Worm (Caenorhabditis elegans) whole organism, young adult: ENCODE measurements around the gene F13C5.2.

Experiments
- B0019.2 ChIP-seq: fragments of 200-800 bp; sonication (Bioruptor generic); conservative IDR thresholded peaks from 2 replicates; pipeline ENCODE4 v1.3.6; 2022; ENCODE audit warnings: missing genetic modification reagents, missing genetic modification characterization, missing compliant biosample characterization
- B0261.1 ChIP-seq: sonication (generic microtip); optimal IDR thresholded peaks from 2 replicates; lab custom pipeline; 2016; ENCODE audit warnings: mild to moderate bottlenecking, missing genetic modification characterization, moderate library complexity, missing compliant biosample characterization
- C06A6.2 ChIP-seq: fragments of 200-800 bp; sonication (Bioruptor generic); conservative IDR thresholded peaks from 2 replicates; pipeline ENCODE4 v1.3.6; 2022; ENCODE audit warnings: missing genetic modification characterization, missing compliant biosample characterization
- C17E4.6 ChIP-seq: fragments of 200-800 bp; sonication (Bioruptor generic); IDR thresholded peaks from 2 replicates; pipeline ENCODE4 v1.3.6; 2022; ENCODE audit warnings: missing genetic modification reagents, missing genetic modification characterization, missing compliant biosample characterization
- F22D6.2 ChIP-seq: sonication (generic microtip); optimal IDR thresholded peaks from 2 replicates; lab custom pipeline; 2016; ENCODE audit warnings: mild to moderate bottlenecking, missing genetic modification characterization, missing compliant biosample characterization
- F39B2.1 ChIP-seq: fragments of 200-800 bp; sonication (Bioruptor generic); IDR thresholded peaks from 2 replicates; pipeline ENCODE4 v1.3.6; 2022; ENCODE audit warnings: missing genetic modification reagents, missing genetic modification characterization, missing compliant biosample characterization
- F55B11.4 ChIP-seq: sonication (generic microtip); optimal IDR thresholded peaks from 2 replicates; lab custom pipeline; 2016; ENCODE audit warnings: missing compliant biosample characterization, missing genetic modification characterization, borderline replicate concordance; ENCODE audit not compliant: insufficient read depth
- K11D2.4 ChIP-seq: fragments of 200-800 bp; sonication (Bioruptor generic); IDR thresholded peaks from 2 replicates; pipeline ENCODE4 v1.3.6; 2022; ENCODE audit warnings: missing genetic modification reagents, missing genetic modification characterization, missing compliant biosample characterization
- T07F8.4 ChIP-seq: sonication (generic microtip); optimal IDR thresholded peaks from 2 replicates; lab custom pipeline; 2016; ENCODE audit warnings: mild to moderate bottlenecking, missing genetic modification characterization, moderate library complexity, missing compliant biosample characterization
- Y53F4B.3 ChIP-seq: fragments of 200-800 bp; sonication (Bioruptor generic); IDR thresholded peaks from 2 replicates; pipeline ENCODE4 v1.3.6; 2022; ENCODE audit warnings: missing genetic modification reagents, missing genetic modification characterization, missing compliant biosample characterization
- Y95B8A.8 ChIP-seq: fragments of 200-800 bp; sonication (Bioruptor generic); IDR thresholded peaks from 2 replicates; pipeline ENCODE4 v1.3.6; 2022; ENCODE audit warnings: missing genetic modification reagents, missing genetic modification characterization, missing compliant biosample characterization
- atf-7 ChIP-seq: sonication (generic microtip); optimal IDR thresholded peaks from 2 replicates; lab custom pipeline; 2017; ENCODE audit warnings: mild to moderate bottlenecking, missing genetic modification characterization, missing compliant biosample characterization
- athp-1 ChIP-seq: sonication (generic microtip); optimal IDR thresholded peaks from 2 replicates; lab custom pipeline; 2017; ENCODE audit warnings: mild to moderate bottlenecking, missing genetic modification characterization, missing compliant biosample characterization
- ceh-100 ChIP-seq: fragments of 200-800 bp; sonication (Bioruptor generic); IDR thresholded peaks from 2 replicates; pipeline ENCODE4 v1.3.6; 2022; ENCODE audit warnings: missing genetic modification reagents, missing genetic modification characterization, missing compliant biosample characterization
- efl-1 ChIP-seq: fragments of 150-350 bp; optimal IDR thresholded peaks from 2 replicates; lab custom pipeline; 2014; ENCODE audit warnings: missing biosample characterization, missing genetic modification reagents, missing genetic modification characterization
- ets-4 ChIP-seq: fragments of 200-800 bp; sonication (Bioruptor generic); optimal IDR thresholded peaks from 2 replicates; lab custom pipeline; 2018; ENCODE audit warnings: mild to moderate bottlenecking, missing genetic modification characterization, missing compliant biosample characterization
- hlh-12 ChIP-seq: sonication (generic microtip); optimal IDR thresholded peaks from 2 replicates; lab custom pipeline; 2016; ENCODE audit warnings: missing genetic modification characterization, missing compliant biosample characterization
- hlh-26 ChIP-seq: fragments of 200-800 bp; sonication (Bioruptor generic); conservative IDR thresholded peaks from 2 replicates; pipeline ENCODE4 v1.3.6; 2022; ENCODE audit warnings: missing genetic modification reagents, missing genetic modification characterization, missing compliant biosample characterization
- hmg-1.2 ChIP-seq: fragments of 200-800 bp; sonication (Bioruptor generic); IDR thresholded peaks from 2 replicates; pipeline ENCODE4 v1.3.6; 2022; ENCODE audit warnings: missing genetic modification reagents, missing genetic modification characterization, missing compliant biosample characterization
- let-607 ChIP-seq, 2 experiments: fragments of 200-800 bp in 1 of 2; sonication (Bioruptor generic) in 1 of 2; sonication (generic microtip) in 1 of 2; optimal IDR thresholded peaks; 2 replicates each; lab custom pipeline; 2016 to 2018; ENCODE audit warnings: mild to moderate bottlenecking in 2 of 2, missing compliant biosample characterization in 2 of 2, missing genetic modification characterization in 2 of 2, moderate library complexity in 2 of 2, missing genotype in 1 of 2
- lin-35 ChIP-seq, 3 experiments: fragments of 150-350 bp in 2 of 3; sonication (generic microtip) in 1 of 3; optimal IDR thresholded peaks; 2 replicates each; lab custom pipeline; 2014 to 2018; ENCODE audit warnings: missing biosample characterization in 3 of 3, missing genetic modification characterization in 3 of 3, missing genetic modification reagents in 3 of 3
- lir-1 ChIP-seq: fragments of 200-800 bp; sonication (Bioruptor generic); conservative IDR thresholded peaks from 2 replicates; pipeline ENCODE4 v1.3.6; 2022; ENCODE audit warnings: missing genetic modification reagents, missing genetic modification characterization, missing compliant biosample characterization
- lsy-27 ChIP-seq: sonication (generic microtip); optimal IDR thresholded peaks from 2 replicates; lab custom pipeline; 2017; ENCODE audit warnings: missing genetic modification characterization, mild to moderate bottlenecking, missing compliant biosample characterization, antibody characterized with exemption, missing genotype, borderline replicate concordance; ENCODE audit not compliant: insufficient read depth
- madf-10 ChIP-seq: sonication (generic microtip); optimal IDR thresholded peaks from 2 replicates; lab custom pipeline; 2016; ENCODE audit warnings: mild to moderate bottlenecking, missing genetic modification characterization, missing compliant biosample characterization
- madf-3 ChIP-seq: fragments of 200-800 bp; sonication (Bioruptor generic); IDR thresholded peaks from 2 replicates; pipeline ENCODE4 v1.3.6; 2022; ENCODE audit warnings: missing genetic modification reagents, missing genetic modification characterization, missing compliant biosample characterization
- mes-4 ChIP-seq: sonication (generic microtip); optimal IDR thresholded peaks from 2 replicates; lab custom pipeline; 2016; ENCODE audit warnings: missing genotype, missing genetic modification characterization, missing compliant biosample characterization
- nfya-1 ChIP-seq: sonication (generic microtip); optimal IDR thresholded peaks from 2 replicates; lab custom pipeline; 2017; ENCODE audit warnings: antibody characterized with exemption, missing compliant biosample characterization, missing genetic modification characterization, borderline replicate concordance; ENCODE audit not compliant: insufficient read depth
- nhr-120 ChIP-seq: fragments of 200-800 bp; sonication (Bioruptor generic); IDR thresholded peaks from 2 replicates; pipeline ENCODE4 v1.3.6; 2022; ENCODE audit warnings: missing genetic modification characterization, missing compliant biosample characterization
- nhr-80 ChIP-seq: sonication (generic microtip); optimal IDR thresholded peaks from 2 replicates; lab custom pipeline; 2016; ENCODE audit warnings: missing genetic modification characterization, missing compliant biosample characterization
- nhr-90 ChIP-seq: sonication (generic microtip); optimal IDR thresholded peaks from 2 replicates; lab custom pipeline; 2016; ENCODE audit warnings: missing genotype, mild to moderate bottlenecking, missing genetic modification characterization, missing compliant biosample characterization
- snpc-3.4 ChIP-seq: sonication (generic microtip); optimal IDR thresholded peaks from 2 replicates; lab custom pipeline; 2017; ENCODE audit warnings: missing genetic modification characterization, mild to moderate bottlenecking, missing compliant biosample characterization, antibody characterized with exemption, moderate library complexity, missing genotype, missing genetic modification reagents
- tbp1 ChIP-seq: fragments of 200-800 bp; sonication (Bioruptor generic); optimal IDR thresholded peaks from 2 replicates; lab custom pipeline; 2018; ENCODE audit warnings: mild to moderate bottlenecking, missing genetic modification characterization, missing compliant biosample characterization
- unc-130 ChIP-seq: sonication (generic microtip); optimal IDR thresholded peaks from 2 replicates; lab custom pipeline; 2016; ENCODE audit warnings: missing genetic modification reagents, missing genetic modification characterization, missing compliant biosample characterization
- xnd-1 ChIP-seq: sonication (generic microtip); optimal IDR thresholded peaks from 2 replicates; lab custom pipeline; 2016; ENCODE audit warnings: missing genotype, missing genetic modification reagents, missing genetic modification characterization, missing compliant biosample characterization
- zim-3 ChIP-seq: sonication (generic microtip); optimal IDR thresholded peaks from 2 replicates; lab custom pipeline; 2017; ENCODE audit warnings: mild to moderate bottlenecking, missing genetic modification characterization, moderate library complexity, missing compliant biosample characterization
- ztf-3 ChIP-seq: fragments of 200-800 bp; sonication (Bioruptor generic); optimal IDR thresholded peaks from 2 replicates; lab custom pipeline; 2018; ENCODE audit warnings: mild to moderate bottlenecking, missing genetic modification characterization, missing compliant biosample characterization

The F13C5.2 gene

ce11 chrX:629134-629533 is 35.4 kb downstream of the F13C5.2 start, which contains the start of gene M6.4:
TSS of gene M6.4 (plus strand) at chrX:629188.
- TF ChIP-seq lir-1, result no peak
- no peak for TF ChIP-seq B0019.2
- TF ChIP-seq ceh-100 (GFP tag; lab: Robert Waterston, UW), result no peak
- TF ChIP-seq F55B11.4, result no peak
- TF ChIP-seq nhr-120 (GFP tag; lab: Robert Waterston, UW), result no peak
- no peak for TF ChIP-seq ztf-3 (GFP tag; lab: Kevin White, UChicago)
- no peak for TF ChIP-seq zim-3 (tag; lab: Kevin White, UChicago)
- TF ChIP-seq snpc-3.4 (tag; lab: Kevin White, UChicago), result no peak
- no peak for TF ChIP-seq hlh-12 (tag; lab: Kevin White, UChicago)
- TF ChIP-seq madf-10 (tag; lab: Kevin White, UChicago), result no peak
- TF ChIP-seq hmg-1.2, result no peak
- TF ChIP-seq T07F8.4 (tag; lab: Kevin White, UChicago), result no peak
- no peak for TF ChIP-seq unc-130 (GFP tag; lab: Kevin White, UChicago)
- no peak for TF ChIP-seq atf-7
- no peak for TF ChIP-seq lin-35 (GFP tag; optimal IDR thresholded peaks at IDR 0.05; lab: Kevin White, UChicago)
- no peak for TF ChIP-seq K11D2.4 (GFP tag; lab: Robert Waterston, UW)
- TF ChIP-seq mes-4 (tag; lab: Kevin White, UChicago), result no peak
- TF ChIP-seq, all 124 proteins: peak for 0

ce11 chrX:636893-637292 is 43.1 kb downstream of the F13C5.2 start, which contains the start of gene pha-2:
TSS of gene pha-2 (minus strand) at chrX:636993.
- TF ChIP-seq C06A6.2, result no peak
- TF ChIP-seq C17E4.6 (GFP tag; lab: Robert Waterston, UW), result no peak
- TF ChIP-seq F55B11.4, result no peak
- TF ChIP-seq Y95B8A.8 (GFP tag; lab: Robert Waterston, UW), result no peak
- TF ChIP-seq nhr-90, result no peak
- TF ChIP-seq lir-1, result no peak
- TF ChIP-seq snpc-3.4 (tag; lab: Kevin White, UChicago), result no peak
- no peak for TF ChIP-seq F39B2.1 (GFP tag; lab: Robert Waterston, UW)

ce11 chrX:637588-637987 is 43.8 kb downstream of the F13C5.2 start:
- no peak for TF ChIP-seq nhr-120 (GFP tag; lab: Robert Waterston, UW)
- peak; percentile 16 for TF ChIP-seq ets-4 (GFP tag; lab: Kevin White, UChicago)
- peak in 1 of 2 experiments; percentile 8 for TF ChIP-seq let-607 (tag; optimal IDR thresholded peaks at IDR 0.05; lab: Kevin White, UChicago)
- TF ChIP-seq nhr-80 (tag; lab: Kevin White, UChicago), result peak; percentile 89

ce11 chrX:641440-641839 is 47.7 kb downstream of the F13C5.2 start, which contains the start of gene M6.11:
TSS of gene M6.11 (minus strand) at chrX:641540.
- TF ChIP-seq lin-35 (GFP tag; optimal IDR thresholded peaks at IDR 0.05; lab: Kevin White, UChicago), result no peak
- TF ChIP-seq nfya-1 (tag; lab: Kevin White, UChicago), result no peak
- no peak for TF ChIP-seq madf-3
- TF ChIP-seq lsy-27 (tag; lab: Kevin White, UChicago), result no peak
- TF ChIP-seq F22D6.2, result no peak
- no peak for TF ChIP-seq xnd-1
- no peak for TF ChIP-seq athp-1 (tag; lab: Kevin White, UChicago)
- no peak for TF ChIP-seq efl-1 (GFP tag; lab: Kevin White, UChicago)
- no peak for TF ChIP-seq nhr-90
- no peak for TF ChIP-seq hlh-26 (GFP tag; lab: Robert Waterston, UW)
- no peak for TF ChIP-seq Y53F4B.3 (GFP tag; lab: Robert Waterston, UW)
- TF ChIP-seq atf-7, result no peak
- no peak for TF ChIP-seq B0261.1 (tag; lab: Kevin White, UChicago)
- no peak for TF ChIP-seq tbp1 (GFP tag; lab: Kevin White, UChicago)
